Worm (Caenorhabditis elegans) whole organism, L3 larva: Measurements from ENCODE around the gene W04H10.1.
"Not testable (repeated sequence)": the region's sequence is repeated elsewhere in the genome, so short reads cannot be mapped to it uniquely, and the experiment has no call there.

Experiments
- R02D3.7 ChIP-seq: fragments of 150-350 bp; optimal IDR thresholded peaks from 2 replicates; lab custom pipeline; 2014; ENCODE audit warnings: missing biosample characterization, missing genetic modification characterization
- ZK546.5 ChIP-seq: sonication (generic microtip); optimal IDR thresholded peaks from 2 replicates; lab custom pipeline; 2017; ENCODE audit warnings: missing biosample characterization, missing genetic modification characterization
- ama-1 ChIP-seq: fragments of 150-350 bp; optimal IDR thresholded peaks from 2 replicates; lab custom pipeline; 2018
- ceh-16 ChIP-seq: sonication (generic microtip); optimal IDR thresholded peaks from 2 replicates; lab custom pipeline; 2017; ENCODE audit warnings: missing biosample characterization, missing genetic modification characterization
- ceh-28 ChIP-seq: fragments of 150-350 bp; optimal IDR thresholded peaks from 2 replicates; lab custom pipeline; 2014; ENCODE audit warnings: missing biosample characterization, missing genetic modification reagents, missing genetic modification characterization
- ceh-82 ChIP-seq: fragments of 150-350 bp; optimal IDR thresholded peaks from 2 replicates; lab custom pipeline; 2014; ENCODE audit warnings: missing biosample characterization, missing genetic modification characterization
- ceh-9 ChIP-seq: sonication (generic microtip); optimal IDR thresholded peaks from 2 replicates; lab custom pipeline; 2018; ENCODE audit warnings: missing biosample characterization, missing genetic modification characterization
- daf-12 ChIP-seq: fragments of 150-350 bp; optimal IDR thresholded peaks from 2 replicates; lab custom pipeline; 2014; ENCODE audit warnings: missing biosample characterization, missing genetic modification reagents, missing genetic modification characterization
- egl-27 ChIP-seq: sonication (generic microtip); optimal IDR thresholded peaks from 4 replicates; lab custom pipeline; 2017; ENCODE audit warnings: missing biosample characterization, missing genetic modification reagents, missing genetic modification characterization
- egl-5 ChIP-seq: fragments of 150-350 bp; optimal IDR thresholded peaks from 2 replicates; lab custom pipeline; 2017; ENCODE audit warnings: missing biosample characterization, missing genetic modification reagents, missing genetic modification characterization, inconsistent platforms
- elt-1 ChIP-seq: fragments of 150-350 bp; optimal IDR thresholded peaks from 2 replicates; lab custom pipeline; 2014; ENCODE audit warnings: missing biosample characterization, missing genetic modification characterization
- elt-2 ChIP-seq: sonication (generic microtip); optimal IDR thresholded peaks from 2 replicates; lab custom pipeline; 2016; ENCODE audit warnings: missing genetic modification reagents, mild to moderate bottlenecking, missing genetic modification characterization, missing compliant biosample characterization
- elt-3 ChIP-seq, 3 experiments: fragments of 150-350 bp in 1 of 3; sonication (generic microtip) in 2 of 3; optimal IDR thresholded peaks; 2 replicates in 2 of 3; 4 replicates in 1 of 3; lab custom pipeline; 2014 to 2017; ENCODE audit warnings: missing biosample characterization in 3 of 3, missing genetic modification characterization in 3 of 3
- eor-1 ChIP-seq, 2 experiments: fragments of 150-350 bp; optimal IDR thresholded peaks; 2 replicates each; lab custom pipeline; 2014 to 2018; ENCODE audit warnings: missing biosample characterization in 2 of 2, missing genetic modification characterization in 2 of 2
- fkh-10 ChIP-seq: sonication (generic microtip); optimal IDR thresholded peaks from 2 replicates; lab custom pipeline; 2017; ENCODE audit warnings: missing biosample characterization, missing genetic modification reagents, missing genetic modification characterization
- fkh-2 ChIP-seq: fragments of 150-350 bp; optimal IDR thresholded peaks from 2 replicates; lab custom pipeline; 2014; ENCODE audit warnings: missing biosample characterization, missing genetic modification reagents, missing genetic modification characterization
- hmg-11 ChIP-seq: sonication (generic microtip); optimal IDR thresholded peaks from 2 replicates; lab custom pipeline; 2016; ENCODE audit warnings: missing genetic modification characterization, missing compliant biosample characterization
- jun-1 ChIP-seq: fragments of 150-350 bp; optimal IDR thresholded peaks from 2 replicates; lab custom pipeline; 2014; ENCODE audit warnings: missing biosample characterization, missing genetic modification reagents, missing genetic modification characterization
- lin-39 ChIP-seq: fragments of 150-350 bp; optimal IDR thresholded peaks from 2 replicates; lab custom pipeline; 2018; ENCODE audit warnings: missing biosample characterization, missing genetic modification reagents, missing genetic modification characterization
- lsy-12 ChIP-seq: sonication (generic microtip); optimal IDR thresholded peaks from 2 replicates; lab custom pipeline; 2016; ENCODE audit warnings: mild to moderate bottlenecking, missing genetic modification characterization, missing compliant biosample characterization
- mdl-1 ChIP-seq: fragments of 150-350 bp; optimal IDR thresholded peaks from 2 replicates; lab custom pipeline; 2014; ENCODE audit warnings: missing biosample characterization, missing genetic modification characterization
- nfya-1 ChIP-seq: sonication (generic microtip); optimal IDR thresholded peaks from 2 replicates; lab custom pipeline; 2017; ENCODE audit warnings: missing genetic modification characterization, mild to moderate bottlenecking, missing compliant biosample characterization, antibody characterized with exemption, moderate library complexity; ENCODE audit not compliant: insufficient read depth
- nhr-11 ChIP-seq: fragments of 150-350 bp; optimal IDR thresholded peaks from 2 replicates; lab custom pipeline; 2014; ENCODE audit warnings: missing biosample characterization, missing genetic modification characterization
- nhr-12 ChIP-seq: fragments of 150-350 bp; optimal IDR thresholded peaks from 2 replicates; lab custom pipeline; 2014; ENCODE audit warnings: missing biosample characterization, missing genetic modification characterization
- nhr-23 ChIP-seq: fragments of 150-350 bp; optimal IDR thresholded peaks from 2 replicates; lab custom pipeline; 2014; ENCODE audit warnings: missing biosample characterization, missing genetic modification reagents, missing genetic modification characterization
- nhr-237 ChIP-seq: fragments of 150-350 bp; optimal IDR thresholded peaks from 2 replicates; lab custom pipeline; 2014; ENCODE audit warnings: missing biosample characterization, missing genetic modification characterization
- nhr-25 ChIP-seq: sonication (generic microtip); optimal IDR thresholded peaks from 2 replicates; lab custom pipeline; 2017; ENCODE audit warnings: missing biosample characterization, missing genetic modification characterization
- nhr-28 ChIP-seq: fragments of 150-350 bp; optimal IDR thresholded peaks from 2 replicates; lab custom pipeline; 2014; ENCODE audit warnings: missing biosample characterization, missing genetic modification characterization
- nhr-43 ChIP-seq: sonication (generic microtip); optimal IDR thresholded peaks from 2 replicates; lab custom pipeline; 2016; ENCODE audit warnings: mild to moderate bottlenecking, missing genetic modification characterization, missing compliant biosample characterization; ENCODE audit not compliant: poor library complexity, severe bottlenecking
- nhr-67 ChIP-seq: fragments of 150-350 bp; optimal IDR thresholded peaks from 2 replicates; lab custom pipeline; 2014; ENCODE audit warnings: missing biosample characterization, missing genetic modification characterization
- nhr-76 ChIP-seq: fragments of 150-350 bp; sonication (generic microtip); optimal IDR thresholded peaks from 5 replicates; lab custom pipeline; 2014; ENCODE audit warnings: missing biosample characterization, missing genetic modification characterization
- nhr-77 ChIP-seq: fragments of 150-350 bp; optimal IDR thresholded peaks from 2 replicates; lab custom pipeline; 2014; ENCODE audit warnings: missing biosample characterization, missing genetic modification characterization
- pha-4 ChIP-seq: fragments of 150-350 bp; optimal IDR thresholded peaks from 2 replicates; lab custom pipeline; 2014; ENCODE audit warnings: missing biosample characterization, missing genetic modification reagents, missing genetic modification characterization
- pqm-1 ChIP-seq: fragments of 150-350 bp; optimal IDR thresholded peaks from 2 replicates; lab custom pipeline; 2017; ENCODE audit warnings: missing biosample characterization, missing genetic modification characterization, inconsistent platforms
- sea-2 ChIP-seq: fragments of 150-350 bp; sonication (generic microtip); optimal IDR thresholded peaks from 4 replicates; lab custom pipeline; 2014; ENCODE audit warnings: missing biosample characterization, missing genetic modification reagents, missing genetic modification characterization
- skn-1 ChIP-seq: fragments of 150-350 bp; optimal IDR thresholded peaks from 2 replicates; lab custom pipeline; 2014; ENCODE audit warnings: missing biosample characterization, missing genetic modification characterization
- tbx-2 ChIP-seq: sonication (generic microtip); optimal IDR thresholded peaks from 2 replicates; lab custom pipeline; 2016; ENCODE audit warnings: mild to moderate bottlenecking, missing genetic modification characterization, missing compliant biosample characterization
- unc-39 ChIP-seq: sonication (generic microtip); optimal IDR thresholded peaks from 4 replicates; lab custom pipeline; 2017; ENCODE audit warnings: missing biosample characterization, missing genetic modification characterization
- unc-62 ChIP-seq: fragments of 150-350 bp; sonication (generic microtip); optimal IDR thresholded peaks from 4 replicates; lab custom pipeline; 2014; ENCODE audit warnings: missing biosample characterization, missing genetic modification reagents, missing genetic modification characterization
- zag-1 ChIP-seq: fragments of 150-350 bp; optimal IDR thresholded peaks from 2 replicates; lab custom pipeline; 2014; ENCODE audit warnings: missing biosample characterization, missing genetic modification characterization
- ztf-11 ChIP-seq: fragments of 150-350 bp; optimal IDR thresholded peaks from 2 replicates; lab custom pipeline; 2014; ENCODE audit warnings: missing biosample characterization, missing genetic modification characterization
- ztf-4 ChIP-seq: fragments of 150-350 bp; optimal IDR thresholded peaks from 2 replicates; lab custom pipeline; 2014; ENCODE audit warnings: missing biosample characterization, missing genetic modification characterization

The W04H10.1 gene

DNA sequence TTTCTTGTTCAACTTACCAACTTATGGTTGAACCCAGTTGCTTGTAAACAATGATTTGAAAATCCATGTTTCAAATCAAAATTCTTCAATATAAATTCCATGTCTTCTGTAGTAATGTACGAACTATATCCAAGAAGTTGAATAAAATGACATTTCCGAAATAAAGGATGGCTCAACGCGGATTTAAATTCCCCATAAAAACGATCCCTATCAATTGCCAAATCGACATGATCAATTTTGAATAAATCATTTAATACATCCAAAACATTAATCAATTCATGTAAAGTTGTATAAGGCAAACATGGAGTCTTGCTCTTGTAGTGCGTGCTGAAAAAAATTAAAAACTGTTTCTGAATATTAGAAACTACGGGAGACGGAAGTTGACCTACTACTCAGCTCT is 17.7 kb upstream of the W04H10.1 start, which contains the start of gene W08F4.10:
Gene W08F4.10 (minus strand): TSS at position 101 of the 400 bp plus-strand sequence.
- TF ChIP-seq eor-1 (tag; optimal IDR thresholded peaks at IDR 0.05; lab: Kevin White, UChicago) (no peak), lsy-12 (tag; lab: Kevin White, UChicago) (no peak), elt-1 (tag; lab: Kevin White, UChicago) (no peak), zag-1 (tag; lab: Kevin White, UChicago) (no peak), R02D3.7 (tag; lab: Kevin White, UChicago) (no peak), nhr-77 (no peak), nhr-43 (tag; lab: Kevin White, UChicago) (no peak), tbx-2 (tag; lab: Kevin White, UChicago) (no peak), nhr-25 (tag; lab: Kevin White, UChicago) (no peak), hmg-11 (tag; lab: Kevin White, UChicago) (no peak), ceh-28 (tag; lab: Kevin White, UChicago) (no peak), pqm-1 (tag; lab: Kevin White, UChicago) (no peak), nhr-28 (tag; lab: Kevin White, UChicago) (no peak), ceh-82 (tag; lab: Kevin White, UChicago) (no peak), elt-2 (no peak)
- TF ChIP-seq, all 47 proteins: peak for 0

DNA sequence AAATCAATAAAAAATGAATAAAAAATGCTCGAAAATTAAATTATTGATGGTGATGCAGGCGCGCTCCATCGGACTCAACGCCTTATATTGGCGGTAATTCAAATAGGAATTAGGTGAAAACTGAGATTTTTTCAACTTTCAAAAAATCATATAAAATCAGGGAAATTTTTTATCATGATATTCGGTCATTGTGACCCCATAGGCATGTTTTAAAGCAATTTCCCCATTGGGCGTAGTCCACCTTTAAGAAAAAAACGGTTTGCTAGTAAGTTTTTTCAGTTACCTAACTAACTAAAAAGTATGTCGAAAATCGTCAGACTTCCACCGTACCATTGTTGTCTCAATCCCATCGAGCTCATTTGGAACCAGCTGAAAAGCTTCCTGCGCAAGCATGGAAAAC is 15.6 kb upstream of the W04H10.1 start, which contains the start of gene W08F4.1:
Gene W08F4.1 (plus strand): TSS at position 301 of the 400 bp plus-strand sequence.
- TF ChIP-seq nhr-28, elt-1, fkh-2 (tag; lab: Kevin White, UChicago): not testable (repeated sequence)

DNA sequence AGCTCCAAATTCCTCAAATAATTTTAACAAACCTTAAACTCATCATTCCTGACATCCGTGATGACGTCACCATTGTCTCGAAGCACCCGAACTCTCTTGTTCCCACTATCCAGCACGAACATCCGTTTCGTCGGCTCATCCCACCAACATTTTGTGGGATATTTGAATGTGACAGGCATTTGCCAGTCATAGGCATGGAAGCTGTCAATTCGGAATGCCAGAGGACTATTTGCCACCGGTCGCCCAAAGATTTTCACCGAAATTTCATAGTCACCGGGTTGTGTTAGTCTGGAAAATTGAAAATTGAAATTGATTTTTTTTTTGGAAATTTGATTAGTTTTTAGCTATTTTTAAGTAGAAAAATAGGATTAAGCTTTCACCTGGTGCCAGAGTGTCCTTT is 12.2 kb upstream of the W04H10.1 start:
- no peak for TF ChIP-seq ZK546.5 (tag; lab: Kevin White, UChicago)
- no peak for TF ChIP-seq fkh-2 (tag; lab: Kevin White, UChicago)
- no peak for TF ChIP-seq sea-2 (GFP tag; lab: Kevin White, UChicago)
- TF ChIP-seq fkh-10 (GFP tag; lab: Kevin White, UChicago) = no peak
- TF ChIP-seq elt-3 (tag; optimal IDR thresholded peaks at IDR 0.05; lab: Kevin White, UChicago) = no peak
- no peak for TF ChIP-seq ztf-11 (tag; lab: Kevin White, UChicago)

DNA sequence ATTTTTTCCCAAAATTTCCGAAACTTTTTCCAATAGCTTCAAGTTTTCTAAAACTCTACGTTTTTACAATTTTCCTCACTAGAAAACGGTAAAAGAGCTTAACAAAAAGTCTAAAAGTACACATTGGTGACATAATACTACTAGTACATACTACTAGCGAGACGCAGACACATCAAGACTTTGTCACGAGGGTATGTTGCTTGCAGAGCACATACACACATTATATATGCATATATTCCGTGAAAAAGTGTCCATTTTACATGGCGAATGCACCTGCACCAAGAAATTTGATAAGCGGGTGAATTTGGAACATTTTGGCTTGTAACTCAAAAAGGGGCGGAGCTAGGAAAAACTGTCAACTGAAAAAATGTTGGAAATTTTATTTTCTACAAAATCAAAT is 7.6 kb upstream of the W04H10.1 start:
- peak; percentile 92 for TF ChIP-seq pha-4 (tag; lab: Kevin White, UChicago)
- TF ChIP-seq egl-27 (tag; lab: Kevin White, UChicago) = no peak
- TF ChIP-seq ztf-11 (tag; lab: Kevin White, UChicago) = no peak
- no peak for TF ChIP-seq elt-1 (tag; lab: Kevin White, UChicago)
- peak; percentile 23 for TF ChIP-seq elt-2
- TF ChIP-seq ztf-4 (tag; lab: Kevin White, UChicago) = no peak
- TF ChIP-seq mdl-1 (tag; lab: Kevin White, UChicago) = peak; percentile 15
- no peak for TF ChIP-seq zag-1 (tag; lab: Kevin White, UChicago)
- peak; percentile 58 for TF ChIP-seq hmg-11 (tag; lab: Kevin White, UChicago)
- no peak for TF ChIP-seq ceh-16 (tag; lab: Kevin White, UChicago)
- TF ChIP-seq daf-12 (tag; lab: Kevin White, UChicago) = no peak
- no peak for TF ChIP-seq nhr-12 (tag; lab: Kevin White, UChicago)
- TF ChIP-seq skn-1 (tag; lab: Kevin White, UChicago) = peak; percentile 29
- no peak for TF ChIP-seq nhr-76
- TF ChIP-seq lin-39 (tag; lab: Kevin White, UChicago) = peak; percentile 63
- peak; percentile 28 for TF ChIP-seq pqm-1 (tag; lab: Kevin White, UChicago)
- no peak for TF ChIP-seq nhr-237
- no peak for TF ChIP-seq ceh-9 (tag; lab: Kevin White, UChicago)
- no peak for TF ChIP-seq nhr-67 (tag; lab: Kevin White, UChicago)
- peak; percentile 63 for TF ChIP-seq nfya-1 (tag; lab: Kevin White, UChicago)
- TF ChIP-seq fkh-2 (tag; lab: Kevin White, UChicago) = no peak
- TF ChIP-seq jun-1 (tag; lab: Kevin White, UChicago) = no peak
- no peak for TF ChIP-seq ceh-28 (tag; lab: Kevin White, UChicago)
- no peak for TF ChIP-seq tbx-2 (tag; lab: Kevin White, UChicago)
- no peak for TF ChIP-seq nhr-23 (tag; lab: Kevin White, UChicago)
- peak; percentile 28 for TF ChIP-seq egl-5
- no peak for TF ChIP-seq sea-2 (GFP tag; lab: Kevin White, UChicago)
- TF ChIP-seq lsy-12 (tag; lab: Kevin White, UChicago) = no peak
- TF ChIP-seq nhr-25 (tag; lab: Kevin White, UChicago) = no peak
- TF ChIP-seq unc-62 (GFP tag; lab: Kevin White, UChicago) = no peak
- TF ChIP-seq ama-1 (lab: Kevin White, UChicago) = no peak
- no peak for TF ChIP-seq unc-39 (tag; lab: Kevin White, UChicago)
- TF ChIP-seq nhr-11 (tag; lab: Kevin White, UChicago) = no peak
- TF ChIP-seq, all 47 proteins: peak for 9
